Worm (Caenorhabditis elegans) whole organism, L4 larva: Measurements from ENCODE around the gene magi-1.

Source experiments
- F26F4.8 ChIP-seq: fragments of 200-800 bp; sonication (Bioruptor generic); conservative IDR thresholded peaks from 2 replicates; pipeline ENCODE4 v1.3.6; 2022; ENCODE audit warnings: missing genetic modification characterization, missing compliant biosample characterization
- T20F7.1 ChIP-seq: fragments of 200-800 bp; sonication (Bioruptor generic); optimal IDR thresholded peaks from 2 replicates; lab custom pipeline; 2018; ENCODE audit warnings: mild to moderate bottlenecking, missing genetic modification characterization, missing compliant biosample characterization
- Y105C5A.15 ChIP-seq: fragments of 200-800 bp; sonication (Bioruptor generic); IDR thresholded peaks from 2 replicates; pipeline ENCODE4 v1.3.6; 2022; ENCODE audit warnings: missing genetic modification characterization, missing compliant biosample characterization
- aly-2 ChIP-seq: sonication (generic microtip); optimal IDR thresholded peaks from 2 replicates; lab custom pipeline; 2018; ENCODE audit warnings: missing biosample characterization, missing genetic modification characterization
- arid-1 ChIP-seq: fragments of 200-800 bp; sonication (Bioruptor generic); conservative IDR thresholded peaks from 2 replicates; pipeline ENCODE4 v1.3.6; 2022; ENCODE audit warnings: missing genetic modification reagents, missing genetic modification characterization, missing compliant biosample characterization
- ceh-32 ChIP-seq: sonication (generic microtip); optimal IDR thresholded peaks from 2 replicates; lab custom pipeline; 2016; ENCODE audit warnings: mild to moderate bottlenecking, missing genetic modification characterization, missing compliant biosample characterization; ENCODE audit not compliant: poor library complexity
- ctbp-1 ChIP-seq: fragments of 200-800 bp; sonication (Bioruptor generic); IDR thresholded peaks from 2 replicates; pipeline ENCODE4 v1.3.6; 2022; ENCODE audit warnings: missing genetic modification reagents, missing genetic modification characterization, missing compliant biosample characterization
- dmd-8 ChIP-seq: fragments of 200-800 bp; sonication (Bioruptor generic); IDR thresholded peaks from 2 replicates; pipeline ENCODE4 v1.3.6; 2022; ENCODE audit warnings: missing genetic modification characterization, missing compliant biosample characterization
- dmd-9 ChIP-seq: fragments of 200-800 bp; sonication (Bioruptor generic); IDR thresholded peaks from 2 replicates; pipeline ENCODE4 v1.3.6; 2022; ENCODE audit warnings: missing genetic modification reagents, missing genetic modification characterization, missing compliant biosample characterization
- egl-43 ChIP-seq: fragments of 200-800 bp; sonication (Bioruptor generic); IDR thresholded peaks from 2 replicates; pipeline ENCODE4 v1.3.6; 2022; ENCODE audit warnings: missing genetic modification reagents, missing genetic modification characterization, missing compliant biosample characterization
- hlh-11 ChIP-seq: fragments of 200-800 bp; sonication (Bioruptor generic); optimal IDR thresholded peaks from 2 replicates; lab custom pipeline; 2018; ENCODE audit warnings: mild to moderate bottlenecking, missing genetic modification characterization, missing compliant biosample characterization
- hlh-30 ChIP-seq: sonication (generic microtip); optimal IDR thresholded peaks from 2 replicates; lab custom pipeline; 2017; ENCODE audit warnings: antibody characterized with exemption, mild to moderate bottlenecking, missing genetic modification characterization, missing compliant biosample characterization; ENCODE audit not compliant: insufficient read depth
- lim-7 ChIP-seq: fragments of 200-800 bp; sonication (Bioruptor generic); IDR thresholded peaks from 2 replicates; pipeline ENCODE4 v1.3.6; 2022; ENCODE audit warnings: missing genetic modification characterization, missing compliant biosample characterization
- lin-13 ChIP-seq: fragments of 150-350 bp; optimal IDR thresholded peaks from 2 replicates; lab custom pipeline; 2014; ENCODE audit warnings: missing biosample characterization, missing genetic modification reagents, missing genetic modification characterization
- lin-29 ChIP-seq: fragments of 200-800 bp; sonication (Bioruptor generic); IDR thresholded peaks from 2 replicates; pipeline ENCODE4 v1.3.6; 2022; ENCODE audit warnings: missing genetic modification reagents, missing genetic modification characterization, missing compliant biosample characterization
- lin-39 ChIP-seq: fragments of 150-350 bp; optimal IDR thresholded peaks from 2 replicates; lab custom pipeline; 2014; ENCODE audit warnings: missing biosample characterization, missing genetic modification reagents, missing genetic modification characterization
- lsy-2 ChIP-seq, 2 experiments: fragments of 150-350 bp in 1 of 2; sonication (generic microtip) in 1 of 2; optimal IDR thresholded peaks; 2 replicates each; lab custom pipeline; 2014 to 2017; ENCODE audit warnings: missing biosample characterization in 2 of 2, missing genetic modification characterization in 2 of 2
- mdt-29 ChIP-seq: fragments of 200-800 bp; sonication (Bioruptor generic); IDR thresholded peaks from 2 replicates; pipeline ENCODE4 v1.3.6; 2022; ENCODE audit warnings: missing genetic modification reagents, missing genetic modification characterization, missing compliant biosample characterization
- mep-1 ChIP-seq: fragments of 150-350 bp; sonication (generic microtip); optimal IDR thresholded peaks from 3 replicates; lab custom pipeline; 2014; ENCODE audit warnings: missing biosample characterization, missing genetic modification characterization
- mes-2 ChIP-seq: sonication (generic microtip); optimal IDR thresholded peaks from 2 replicates; lab custom pipeline; 2016; ENCODE audit warnings: missing genotype, mild to moderate bottlenecking, missing genetic modification characterization, missing compliant biosample characterization; ENCODE audit not compliant: poor library complexity, severe bottlenecking
- mxl-2 ChIP-seq: fragments of 200-800 bp; sonication (Bioruptor generic); conservative IDR thresholded peaks from 2 replicates; pipeline ENCODE4 v1.3.6; 2022; ENCODE audit warnings: missing genetic modification reagents, missing genetic modification characterization, missing compliant biosample characterization
- nhr-111 ChIP-seq: fragments of 200-800 bp; sonication (Bioruptor generic); optimal IDR thresholded peaks from 2 replicates; lab custom pipeline; 2018; ENCODE audit warnings: mild to moderate bottlenecking, missing genetic modification characterization, missing compliant biosample characterization
- nhr-25 ChIP-seq: sonication (generic microtip); optimal IDR thresholded peaks from 2 replicates; lab custom pipeline; 2017; ENCODE audit warnings: missing genetic modification characterization, mild to moderate bottlenecking, missing compliant biosample characterization, antibody characterized with exemption, moderate library complexity, borderline replicate concordance; ENCODE audit not compliant: insufficient read depth
- nhr-76 ChIP-seq: fragments of 150-350 bp; optimal IDR thresholded peaks from 2 replicates; lab custom pipeline; 2014; ENCODE audit warnings: missing biosample characterization, missing genetic modification characterization
- nhr-77 ChIP-seq: fragments of 150-350 bp; optimal IDR thresholded peaks from 2 replicates; lab custom pipeline; 2014; ENCODE audit warnings: missing biosample characterization, missing genetic modification characterization
- saeg-2 ChIP-seq: fragments of 200-800 bp; sonication (Bioruptor generic); IDR thresholded peaks from 2 replicates; pipeline ENCODE4 v1.3.6; 2022; ENCODE audit warnings: missing genetic modification reagents, missing genetic modification characterization, missing compliant biosample characterization
- skn-1 ChIP-seq: fragments of 150-350 bp; optimal IDR thresholded peaks from 2 replicates; lab custom pipeline; 2014; ENCODE audit warnings: missing biosample characterization, missing genetic modification characterization
- snpc-4 ChIP-seq: fragments of 150-350 bp; optimal IDR thresholded peaks from 2 replicates; lab custom pipeline; 2014; ENCODE audit warnings: missing biosample characterization, missing genetic modification characterization
- tag-97 ChIP-seq: fragments of 200-800 bp; sonication (Bioruptor generic); IDR thresholded peaks from 2 replicates; pipeline ENCODE4 v1.3.6; 2022; ENCODE audit warnings: missing genetic modification characterization, missing compliant biosample characterization
- unc-62 ChIP-seq, 3 experiments: fragments of 150-350 bp in 1 of 3; sonication (generic microtip); optimal IDR thresholded peaks in 2 of 3; peaks in 1 of 3; 1 replicate in 1 of 3; 2 replicates in 2 of 3; lab custom pipeline; 2014 to 2017; ENCODE audit warnings: missing biosample characterization in 3 of 3, missing genetic modification characterization in 3 of 3, missing genetic modification reagents in 3 of 3, missing genotype in 1 of 3
- zag-1 ChIP-seq: fragments of 150-350 bp; optimal IDR thresholded peaks from 2 replicates; lab custom pipeline; 2014; ENCODE audit warnings: missing biosample characterization, missing genetic modification characterization
- zfp-2 ChIP-seq: sonication (generic microtip); optimal IDR thresholded peaks from 2 replicates; lab custom pipeline; 2016; ENCODE audit warnings: mild to moderate bottlenecking, missing genetic modification characterization, missing compliant biosample characterization
- zfp-3 ChIP-seq: fragments of 200-800 bp; sonication (Bioruptor generic); conservative IDR thresholded peaks from 2 replicates; pipeline ENCODE4 v1.3.6; 2022; ENCODE audit warnings: missing genetic modification reagents, missing genetic modification characterization, missing compliant biosample characterization

Gene magi-1

DNA sequence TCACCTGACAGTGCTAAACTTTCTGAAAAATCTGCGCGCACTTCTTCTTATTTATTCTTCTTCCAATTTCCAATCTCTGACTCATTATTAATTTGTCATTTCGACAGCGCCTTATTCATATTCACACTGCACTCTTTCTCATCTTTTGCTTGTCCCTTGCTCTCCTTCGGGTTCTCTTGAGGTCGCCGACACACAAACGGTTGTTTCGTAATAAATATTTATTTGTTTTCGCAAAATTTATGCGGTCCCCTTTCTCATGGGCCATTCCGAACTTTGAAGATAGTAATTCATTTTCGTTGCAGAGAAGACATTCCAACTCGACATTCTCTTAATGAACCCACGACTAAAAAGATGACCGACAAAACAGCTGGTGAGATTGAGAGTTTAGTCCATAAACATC lies at the start of gene magi-1:
Gene magi-1 (plus strand): TSS at position 301 of the 400 bp plus-strand sequence.
- TF ChIP-seq nhr-77 (tag; lab: Kevin White, UChicago) (no peak), mep-1 (tag; lab: Kevin White, UChicago) (no peak), nhr-76 (tag; lab: Kevin White, UChicago) (no peak), nhr-25 (tag; lab: Kevin White, UChicago) (no peak), lin-29 (GFP tag; lab: Robert Waterston, UW) (no peak), aly-2 (tag; lab: Kevin White, UChicago) (no peak), mes-2 (no peak), zag-1 (tag; lab: Kevin White, UChicago) (no peak)

DNA sequence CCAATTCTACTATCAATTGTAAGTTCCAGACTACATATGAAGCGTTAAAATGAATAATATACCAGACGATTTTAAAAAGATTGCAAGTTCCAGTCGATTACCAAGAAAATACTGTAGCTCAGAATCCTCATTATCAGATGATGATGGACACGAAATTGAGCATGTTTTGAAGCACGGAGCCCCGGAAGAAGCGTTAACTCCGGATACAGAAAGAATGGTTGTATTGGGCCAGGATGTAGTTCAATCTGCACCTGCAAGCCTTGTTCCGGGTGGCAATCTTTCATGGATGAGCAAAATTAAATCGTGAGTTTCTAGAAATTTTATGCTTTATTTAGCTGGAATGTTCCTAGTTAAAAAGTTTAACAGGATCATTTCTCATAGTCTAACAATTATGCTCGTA lies 46.8 kb upstream of the magi-1 start, which contains the start of gene atg-4.2:
Gene atg-4.2 (plus strand): TSS at position 24 of the 400 bp plus-strand sequence.
- TF ChIP-seq F26F4.8 (no peak), unc-62 (GFP tag; optimal IDR thresholded peaks at IDR 0.05 in 1 of 2; lab: Kevin White, UChicago) (peak in 1 of 2 experiments; percentile 93), unc-62 (tag; optimal IDR thresholded peaks at IDR 0.05; lab: Kevin White, UChicago) (no peak)

DNA sequence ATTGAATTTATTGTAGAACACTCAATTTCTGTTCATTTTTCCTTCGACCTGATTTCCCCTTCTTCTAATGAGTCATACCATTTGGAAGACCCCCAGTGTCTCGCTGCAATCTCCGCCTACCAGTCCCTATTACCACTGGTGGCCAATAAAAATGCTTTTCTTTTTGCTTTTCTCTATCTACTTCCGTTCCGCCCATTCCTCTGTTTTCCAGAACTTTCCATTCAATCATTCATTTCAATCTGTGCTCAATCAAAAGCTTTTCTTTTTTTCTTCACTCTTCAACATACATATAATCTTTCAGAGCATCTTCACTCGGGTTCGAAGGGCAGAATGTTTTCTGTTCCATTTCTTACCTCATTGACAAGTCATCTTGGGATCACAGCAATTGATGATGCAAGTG lies 41.3 kb upstream of the magi-1 start, which contains the start of gene inx-8:
Gene inx-8 (plus strand): TSS at position 301 of the 400 bp plus-strand sequence.
- TF ChIP-seq skn-1 (tag; lab: Kevin White, UChicago) = no peak

DNA sequence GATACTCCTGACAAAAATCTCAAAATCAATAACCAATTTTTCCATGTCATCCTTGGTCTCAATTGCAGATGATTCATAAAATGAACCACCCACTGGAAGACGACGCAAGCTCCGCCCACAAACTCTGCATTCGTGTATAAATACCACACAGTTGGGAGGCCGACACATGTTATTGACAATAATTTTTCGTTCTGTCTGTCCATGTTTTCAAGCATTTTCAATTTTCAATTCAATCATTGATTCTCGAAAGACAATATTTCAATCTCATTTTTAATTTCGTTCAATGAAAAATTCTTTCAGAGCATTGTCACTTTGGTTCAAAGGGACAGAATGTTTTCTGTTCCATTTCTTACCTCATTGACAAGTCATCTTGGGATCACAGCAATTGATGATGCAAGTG lies 38.8 kb upstream of the magi-1 start, which contains the start of gene inx-9:
Gene inx-9 (plus strand): TSS at position 301 of the 400 bp plus-strand sequence.
- no peak for TF ChIP-seq lin-13
- TF ChIP-seq tag-97 (GFP tag; lab: Robert Waterston, UW) = no peak
- no peak for TF ChIP-seq ceh-32 (tag; lab: Kevin White, UChicago)
- TF ChIP-seq saeg-2 (GFP tag; lab: Robert Waterston, UW) = no peak
- no peak for TF ChIP-seq snpc-4 (tag; lab: Kevin White, UChicago)
- TF ChIP-seq arid-1 = no peak
- TF ChIP-seq lsy-2 (tag; optimal IDR thresholded peaks at IDR 0.05; lab: Kevin White, UChicago) = no peak
- TF ChIP-seq dmd-9 (GFP tag; lab: Robert Waterston, UW) = no peak
- no peak for TF ChIP-seq mdt-29 (GFP tag; lab: Robert Waterston, UW)

DNA sequence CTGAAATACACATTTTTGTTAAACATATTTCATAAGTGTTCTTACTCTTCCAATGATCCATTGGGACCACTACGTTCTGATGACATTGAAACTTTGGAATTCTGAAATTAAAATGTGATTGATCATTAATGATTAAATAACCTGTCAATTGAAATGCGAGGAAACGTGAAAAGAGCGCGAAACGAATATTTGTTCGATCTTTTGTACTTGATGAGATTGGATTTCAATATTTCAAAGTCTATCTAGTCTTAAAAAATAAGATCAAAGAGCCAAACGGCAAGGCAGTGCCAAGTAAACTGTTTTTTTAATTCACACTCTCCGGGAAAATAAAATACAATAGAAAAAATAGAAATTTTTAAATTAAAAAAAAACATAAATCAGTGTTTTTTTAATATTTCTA lies 32.9 kb upstream of the magi-1 start, which contains the start of gene ZK792.4:
Gene ZK792.4 (minus strand): TSS at position 101 of the 400 bp plus-strand sequence.
- TF ChIP-seq unc-62 (GFP tag; optimal IDR thresholded peaks at IDR 0.05 in 1 of 2; lab: Kevin White, UChicago) (no peak), unc-62 (tag; optimal IDR thresholded peaks at IDR 0.05; lab: Kevin White, UChicago) (no peak), lim-7 (GFP tag; lab: Robert Waterston, UW) (no peak), zfp-2 (tag; lab: Kevin White, UChicago) (no peak), zfp-3 (GFP tag; lab: Robert Waterston, UW) (no peak), lin-39 (no peak), Y105C5A.15 (GFP tag; lab: Robert Waterston, UW) (no peak), T20F7.1 (GFP tag; lab: Kevin White, UChicago) (no peak), nhr-111 (no peak), mxl-2 (GFP tag; lab: Robert Waterston, UW) (no peak), hlh-11 (tag; lab: Kevin White, UChicago) (no peak), egl-43 (GFP tag; lab: Robert Waterston, UW) (no peak), dmd-8 (GFP tag; lab: Robert Waterston, UW) (no peak), hlh-30 (no peak), ctbp-1 (GFP tag; lab: Robert Waterston, UW) (no peak)
- TF ChIP-seq, all 104 proteins: peak for 0
